Fruit fly (Drosophila melanogaster) whole organism, adult: Measurements from ENCODE around the gene CG15876.

Experiments used
- CG12768 ChIP-seq: fragments of 200-800 bp; sonication (Bioruptor generic); optimal IDR thresholded peaks from 2 replicates; lab custom pipeline; 2017; ENCODE audit warnings: missing biosample characterization, missing genetic modification characterization, mild to moderate bottlenecking, moderate library complexity, missing genetic modification reagents
- CG1620 ChIP-seq: fragments of 200-800 bp; sonication (Bioruptor generic); optimal IDR thresholded peaks from 2 replicates; lab custom pipeline; 2016; ENCODE audit warnings: missing biosample characterization, missing genetic modification characterization
- CG33017 ChIP-seq: fragments of 200-800 bp; sonication (Bioruptor generic); optimal IDR thresholded peaks from 2 replicates; lab custom pipeline; 2018; ENCODE audit warnings: missing biosample characterization, mild to moderate bottlenecking, missing genetic modification characterization, moderate library complexity
- Clk ChIP-seq: fragments of 200-800 bp; sonication (Bioruptor generic); optimal IDR thresholded peaks from 2 replicates; lab custom pipeline; 2017; ENCODE audit warnings: missing biosample characterization, missing genetic modification characterization
- Crg-1 ChIP-seq: fragments of 200-800 bp; sonication (Bioruptor generic); optimal IDR thresholded peaks from 2 replicates; lab custom pipeline; 2016; ENCODE audit warnings: missing biosample characterization, missing genetic modification characterization
- Hr96 ChIP-seq: fragments of 200-800 bp; sonication (Bioruptor generic); optimal IDR thresholded peaks from 2 replicates; lab custom pipeline; 2016; ENCODE audit warnings: missing biosample characterization, missing genetic modification characterization
- Mnt ChIP-seq: fragments of 200-800 bp; sonication (Bioruptor generic); optimal IDR thresholded peaks from 2 replicates; lab custom pipeline; 2016; ENCODE audit warnings: missing biosample characterization, mild to moderate bottlenecking, missing genetic modification characterization
- cic ChIP-seq: fragments of 200-800 bp; sonication (Bioruptor generic); optimal IDR thresholded peaks from 2 replicates; lab custom pipeline; 2017; ENCODE audit warnings: missing biosample characterization, mild to moderate bottlenecking, missing genetic modification characterization, moderate library complexity
- cnc ChIP-seq, 2 experiments: fragments of >200 bp; optimal IDR thresholded peaks; 2 replicates each; lab custom pipeline; 2017
- kay ChIP-seq: fragments of 200-800 bp; sonication (Bioruptor generic); peaks from one replicate; lab custom pipeline; 2016; ENCODE audit warnings: missing biosample characterization, missing genetic modification characterization, borderline replicate concordance
- ovo ChIP-seq: fragments of 200-800 bp; sonication (Bioruptor generic); optimal IDR thresholded peaks from 2 replicates; lab custom pipeline; 2016; ENCODE audit warnings: missing biosample characterization, missing genetic modification characterization
- pad ChIP-seq: fragments of 200-800 bp; sonication (Bioruptor generic); optimal IDR thresholded peaks from 3 replicates; lab custom pipeline; 2017; ENCODE audit warnings: missing biosample characterization, missing genetic modification characterization, mild to moderate bottlenecking, moderate library complexity, missing genetic modification reagents
- tj ChIP-seq: fragments of 200-800 bp; sonication (Bioruptor generic); optimal IDR thresholded peaks from 3 replicates; lab custom pipeline; 2017; ENCODE audit warnings: missing biosample characterization, mild to moderate bottlenecking, missing genetic modification characterization, moderate library complexity

- no peak for TF ChIP-seq kay (GFP tag; lab: Kevin White, UChicago)
- no peak for TF ChIP-seq Crg-1 (GFP tag; lab: Kevin White, UChicago)
- TF ChIP-seq Hr96: no peak
- TF ChIP-seq tj (GFP tag; lab: Kevin White, UChicago): no peak
- TF ChIP-seq Clk (GFP tag; lab: Kevin White, UChicago): no peak
- no peak for TF ChIP-seq ovo (GFP tag; lab: Kevin White, UChicago)
- no peak for TF ChIP-seq CG1620 (GFP tag; lab: Kevin White, UChicago)
- TF ChIP-seq pad (GFP tag; lab: Kevin White, UChicago): no peak
- TF ChIP-seq cnc (optimal IDR thresholded peaks at IDR 0.05; lab: Kevin White, UChicago): no peak
- TF ChIP-seq CG33017: no peak
- TF ChIP-seq Mnt (GFP tag; lab: Kevin White, UChicago): no peak
- TF ChIP-seq CG12768 (GFP tag; lab: Kevin White, UChicago): no peak
- TF ChIP-seq cic: no peak
These were observed 13.9 kb upstream of the CG15876 start for dm6 chr3L:4708536-4708935.
